Worm (Caenorhabditis elegans) whole organism, L3 larva: Measurements from ENCODE around the gene C13A10.1.

ENCODE experiments used
- fos-1 ChIP-seq: fragments of 150-350 bp; optimal IDR thresholded peaks from 2 replicates; lab custom pipeline; 2014; ENCODE audit warnings: missing biosample characterization, missing genetic modification characterization
- nhr-25 ChIP-seq: sonication (generic microtip); optimal IDR thresholded peaks from 2 replicates; lab custom pipeline; 2017; ENCODE audit warnings: missing biosample characterization, missing genetic modification characterization
- nhr-28 ChIP-seq: fragments of 150-350 bp; optimal IDR thresholded peaks from 2 replicates; lab custom pipeline; 2014; ENCODE audit warnings: missing biosample characterization, missing genetic modification characterization

DNA sequence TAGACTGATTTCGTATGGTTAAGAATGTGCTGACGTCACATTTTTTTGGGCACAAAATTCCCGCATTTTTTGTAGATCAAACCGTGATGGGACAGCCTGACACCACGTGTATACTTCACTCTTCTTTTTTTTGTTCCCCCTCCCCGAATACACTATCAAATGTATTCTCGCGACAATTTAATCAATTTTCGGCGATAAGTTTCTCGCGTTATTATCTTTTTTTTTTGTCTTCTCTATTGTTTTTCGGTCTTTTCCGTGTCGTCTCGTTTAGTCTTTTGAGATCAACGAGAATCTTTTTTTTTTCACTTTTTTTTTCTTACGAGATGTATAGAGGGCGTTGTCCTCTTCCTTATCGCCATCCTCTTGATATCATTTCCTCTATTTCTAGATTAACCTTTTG lies 40.2 kb downstream of the C13A10.1 start:
- TF ChIP-seq nhr-28 (no peak), fos-1 (no peak), nhr-25 (tag; lab: Kevin White, UChicago) (no peak)
